Worm (Caenorhabditis elegans) whole organism, mixed stage, embryonic: Measurements from ENCODE around the gene F21G4.3.

Source experiments
- drap-1 ChIP-seq: fragments of 200-800 bp; sonication (Bioruptor generic); optimal IDR thresholded peaks from 3 replicates; lab custom pipeline; 2018; ENCODE audit warnings: mild to moderate bottlenecking, missing genetic modification characterization, missing compliant biosample characterization
- nhr-76 ChIP-seq: sonication (generic microtip); optimal IDR thresholded peaks from 2 replicates; lab custom pipeline; 2017; ENCODE audit warnings: missing biosample characterization, missing genetic modification characterization
- pha-4 ChIP-seq: fragments of 150-350 bp; optimal IDR thresholded peaks from 2 replicates; lab custom pipeline; 2018; ENCODE audit warnings: missing biosample characterization, missing genetic modification reagents, missing genetic modification characterization
- snpc-4 ChIP-seq: fragments of 150-350 bp; optimal IDR thresholded peaks from 2 replicates; lab custom pipeline; 2014; ENCODE audit warnings: missing biosample characterization, missing genetic modification characterization

ce11 chrX:9899426-9900131 is 4.6 kb downstream of the F21G4.3 start, which contains the start of gene phf-34:
- no peak for TF ChIP-seq drap-1
- no peak for TF ChIP-seq nhr-76 (tag; lab: Kevin White, UChicago)
- TF ChIP-seq pha-4 (tag; lab: Kevin White, UChicago): no peak
- TF ChIP-seq snpc-4: no peak
